Fruit fly (Drosophila melanogaster) whole organism, embryonic: ENCODE results near the gene Gfat2.

Experiments
- CG10654 ChIP-seq: fragments of 200-800 bp; sonication (Bioruptor generic); optimal IDR thresholded peaks from 2 replicates; lab custom pipeline; 2016; ENCODE audit warnings: missing biosample characterization, missing genetic modification characterization
- CG11560 ChIP-seq: fragments of 200-800 bp; sonication (Bioruptor generic); IDR thresholded peaks from 3 replicates; pipeline ENCODE4 v1.3.6; 2022; ENCODE audit warnings: missing biosample characterization, missing genetic modification characterization
- CG12071 ChIP-seq: fragments of 200-800 bp; sonication (Bioruptor generic); optimal IDR thresholded peaks from 3 replicates; lab custom pipeline; 2018; ENCODE audit warnings: missing biosample characterization, mild to moderate bottlenecking, missing genetic modification characterization
- CG12769 ChIP-seq: fragments of 200-800 bp; sonication (Bioruptor generic); optimal IDR thresholded peaks from 2 replicates; lab custom pipeline; 2019; ENCODE audit warnings: missing biosample characterization, mild to moderate bottlenecking, missing genetic modification characterization, moderate library complexity
- CG14710 ChIP-seq: fragments of 200-800 bp; sonication (Bioruptor generic); optimal IDR thresholded peaks from 3 replicates; lab custom pipeline; 2019; ENCODE audit warnings: missing biosample characterization, mild to moderate bottlenecking, missing genetic modification characterization, moderate library complexity
- CG1529 ChIP-seq: fragments of 200-800 bp; sonication (Bioruptor generic); optimal IDR thresholded peaks from 3 replicates; lab custom pipeline; 2018; ENCODE audit warnings: missing biosample characterization, missing genetic modification characterization
- CG16815 ChIP-seq: fragments of 200-800 bp; sonication (Bioruptor generic); optimal IDR thresholded peaks from 3 replicates; lab custom pipeline; 2017; ENCODE audit warnings: missing biosample characterization, mild to moderate bottlenecking, missing genetic modification characterization
- CG17186 ChIP-seq: fragments of 200-800 bp; sonication (Bioruptor generic); optimal IDR thresholded peaks from 3 replicates; lab custom pipeline; 2017; ENCODE audit warnings: missing biosample characterization, missing genetic modification reagents, missing genetic modification characterization
- CG1832 ChIP-seq: fragments of 200-800 bp; sonication (Bioruptor generic); optimal IDR thresholded peaks from 2 replicates; lab custom pipeline; 2017; ENCODE audit warnings: missing biosample characterization, mild to moderate bottlenecking, missing genetic modification characterization, inconsistent platforms
- CG18476 ChIP-seq: fragments of 200-800 bp; sonication (Bioruptor generic); optimal IDR thresholded peaks from 2 replicates; lab custom pipeline; 2016; ENCODE audit warnings: missing biosample characterization, mild to moderate bottlenecking, missing genetic modification characterization
- CG2116 ChIP-seq: fragments of 200-800 bp; sonication (Bioruptor generic); optimal IDR thresholded peaks from 3 replicates; lab custom pipeline; 2018; ENCODE audit warnings: missing biosample characterization, mild to moderate bottlenecking, missing genetic modification characterization
- CG34224 ChIP-seq: fragments of 200-800 bp; sonication (Bioruptor generic); IDR thresholded peaks from 3 replicates; pipeline ENCODE4 v1.3.6; 2022; ENCODE audit warnings: missing biosample characterization, missing genetic modification characterization; ENCODE audit not compliant: partially characterized antibody
- CG3726 ChIP-seq: fragments of 200-800 bp; sonication (Bioruptor generic); IDR thresholded peaks from 3 replicates; pipeline ENCODE4, ENCODE4 v1.3.6; 2022; ENCODE audit warnings: missing biosample characterization, missing genetic modification characterization
- CG6683 ChIP-seq: fragments of 200-800 bp; sonication (Bioruptor generic); optimal IDR thresholded peaks from 2 replicates; lab custom pipeline; 2017; ENCODE audit warnings: missing biosample characterization, mild to moderate bottlenecking, missing genetic modification characterization, missing genetic modification reagents
- CG7745 ChIP-seq: fragments of 200-800 bp; sonication (Bioruptor generic); optimal IDR thresholded peaks from 2 replicates; lab custom pipeline; 2018; ENCODE audit warnings: missing biosample characterization, mild to moderate bottlenecking, missing genetic modification characterization, moderate library complexity
- CG8478 ChIP-seq: fragments of >200 bp; optimal IDR thresholded peaks from 2 replicates; lab custom pipeline; 2018
- CG9609 ChIP-seq: fragments of 200-800 bp; sonication (Bioruptor generic); optimal IDR thresholded peaks from 3 replicates; lab custom pipeline; 2016; ENCODE audit warnings: missing biosample characterization, missing genetic modification characterization
- CTCF ChIP-seq: fragments of 200-800 bp; sonication (Bioruptor generic); optimal IDR thresholded peaks from 2 replicates; lab custom pipeline; 2017; ENCODE audit warnings: missing biosample characterization, mild to moderate bottlenecking, missing genetic modification characterization, moderate library complexity
- Camta ChIP-seq: fragments of 200-800 bp; sonication (Bioruptor generic); optimal IDR thresholded peaks from 2 replicates; lab custom pipeline; 2016; ENCODE audit warnings: missing biosample characterization, missing genetic modification characterization
- Dad ChIP-seq: fragments of 200-800 bp; sonication (Bioruptor generic); optimal IDR thresholded peaks from 3 replicates; lab custom pipeline; 2016; ENCODE audit warnings: missing biosample characterization, missing genetic modification characterization
- Dip3 ChIP-seq: fragments of 200-800 bp; sonication (Bioruptor generic); optimal IDR thresholded peaks from 3 replicates; lab custom pipeline; 2016; ENCODE audit warnings: missing biosample characterization, missing genetic modification characterization
- Doc2 ChIP-seq: fragments of 200-800 bp; sonication (Bioruptor generic); IDR thresholded peaks from 2 replicates; pipeline ENCODE4 v1.3.6; 2022; ENCODE audit warnings: missing biosample characterization, missing genetic modification characterization
- Fer3 ChIP-seq: fragments of 200-800 bp; sonication (Bioruptor generic); optimal IDR thresholded peaks from 2 replicates; lab custom pipeline; 2018; ENCODE audit warnings: missing biosample characterization, mild to moderate bottlenecking, missing genetic modification characterization, moderate library complexity
- Gsc ChIP-seq: fragments of 200-800 bp; sonication (Bioruptor generic); IDR thresholded peaks from 2 replicates; pipeline ENCODE4 v1.3.6; 2022; ENCODE audit warnings: missing biosample characterization, missing genetic modification characterization
- Hand ChIP-seq: fragments of 200-800 bp; sonication (Bioruptor generic); optimal IDR thresholded peaks from 2 replicates; lab custom pipeline; 2017; ENCODE audit warnings: mild to moderate bottlenecking, missing biosample characterization, missing genetic modification reagents, missing genetic modification characterization
- Lpt ChIP-seq: fragments of >200 bp; optimal IDR thresholded peaks from 2 replicates; lab custom pipeline; 2018; ENCODE audit warnings: missing biosample characterization, missing genetic modification characterization
- Meics ChIP-seq: fragments of 200-800 bp; sonication (Bioruptor generic); optimal IDR thresholded peaks from 2 replicates; lab custom pipeline; 2017; ENCODE audit warnings: missing biosample characterization, mild to moderate bottlenecking, missing genetic modification characterization
- NK7.1 ChIP-seq: fragments of 200-800 bp; sonication (Bioruptor generic); optimal IDR thresholded peaks from 3 replicates; lab custom pipeline; 2016; ENCODE audit warnings: missing biosample characterization, missing genetic modification characterization
- Rfx ChIP-seq: fragments of 200-800 bp; sonication (Bioruptor generic); IDR thresholded peaks from 2 replicates; pipeline ENCODE4 v1.3.6; 2022; ENCODE audit warnings: missing biosample characterization, missing genetic modification characterization
- Taf1 ChIP-seq: fragments of 200-800 bp; sonication (Bioruptor generic); IDR thresholded peaks from 2 replicates; pipeline ENCODE4 v1.3.6; 2022; ENCODE audit warnings: missing biosample characterization, missing genetic modification characterization
- Tbp ChIP-seq: fragments of >200 bp; optimal IDR thresholded peaks from 2 replicates; lab custom pipeline; 2018; ENCODE audit warnings: missing biosample characterization, missing genetic modification characterization
- al ChIP-seq: fragments of 200-800 bp; sonication (Bioruptor generic); IDR thresholded peaks from 2 replicates; pipeline ENCODE4 v1.3.6; 2022; ENCODE audit warnings: missing biosample characterization, missing genetic modification characterization
- bab2 ChIP-seq: fragments of 200-800 bp; sonication (Bioruptor generic); optimal IDR thresholded peaks from 2 replicates; lab custom pipeline; 2016; ENCODE audit warnings: missing biosample characterization, missing genetic modification characterization
- bigmax ChIP-seq: fragments of 200-800 bp; sonication (Bioruptor generic); optimal IDR thresholded peaks from 2 replicates; lab custom pipeline; 2018; ENCODE audit warnings: missing biosample characterization, mild to moderate bottlenecking, missing genetic modification characterization
- bowl ChIP-seq: fragments of 200-800 bp; sonication (Bioruptor generic); IDR thresholded peaks from 2 replicates; pipeline ENCODE4 v1.3.6; 2022; ENCODE audit warnings: missing biosample characterization, missing genetic modification characterization
- chm ChIP-seq: fragments of 200-800 bp; sonication (Bioruptor generic); IDR thresholded peaks from 2 replicates; pipeline ENCODE4 v1.3.6; 2022; ENCODE audit warnings: missing biosample characterization, missing genetic modification characterization
- chn ChIP-seq: fragments of 200-800 bp; sonication (Bioruptor generic); optimal IDR thresholded peaks from 2 replicates; lab custom pipeline; 2016; ENCODE audit warnings: missing biosample characterization, missing genetic modification characterization
- crc ChIP-seq: fragments of 200-800 bp; sonication (Bioruptor generic); optimal IDR thresholded peaks from 2 replicates; lab custom pipeline; 2016; ENCODE audit warnings: missing biosample characterization, missing genetic modification characterization
- cwo ChIP-seq: fragments of 200-800 bp; sonication (Bioruptor generic); optimal IDR thresholded peaks from 3 replicates; lab custom pipeline; 2017; ENCODE audit warnings: missing biosample characterization, missing genetic modification characterization, mild to moderate bottlenecking, moderate library complexity, missing genetic modification reagents
- esg ChIP-seq: fragments of 200-800 bp; sonication (Bioruptor generic); conservative IDR thresholded peaks from 2 replicates; pipeline ENCODE4 v1.3.6; 2022; ENCODE audit warnings: missing biosample characterization, missing genetic modification characterization
- eve ChIP-seq, 2 experiments: fragments of >200 bp; optimal IDR thresholded peaks; 2 replicates each; lab custom pipeline; 2017; ENCODE audit warnings: missing biosample characterization in 2 of 2, missing genetic modification characterization in 2 of 2
- fd96Cb ChIP-seq: fragments of 200-800 bp; sonication (Bioruptor generic); optimal IDR thresholded peaks from 2 replicates; lab custom pipeline; 2018; ENCODE audit warnings: missing biosample characterization, mild to moderate bottlenecking, missing genetic modification characterization, moderate library complexity
- ftz-f1 ChIP-seq: fragments of 200-800 bp; sonication (Bioruptor generic); optimal IDR thresholded peaks from 2 replicates; lab custom pipeline; 2016; ENCODE audit warnings: missing biosample characterization, missing genetic modification characterization
- fu2 ChIP-seq: fragments of 200-800 bp; sonication (Bioruptor generic); optimal IDR thresholded peaks from 2 replicates; lab custom pipeline; 2016; ENCODE audit warnings: missing biosample characterization, missing genetic modification characterization
- gce ChIP-seq: fragments of 200-800 bp; sonication (Bioruptor generic); IDR thresholded peaks from 3 replicates; pipeline ENCODE4 v1.3.6; 2022; ENCODE audit warnings: missing biosample characterization, missing genetic modification characterization
- jumu ChIP-seq: fragments of 200-800 bp; sonication (Bioruptor generic); optimal IDR thresholded peaks from 3 replicates; lab custom pipeline; 2016; ENCODE audit warnings: missing biosample characterization, missing genetic modification characterization
- ken ChIP-seq: fragments of 200-800 bp; sonication (Bioruptor generic); IDR thresholded peaks from 3 replicates; pipeline ENCODE4 v1.3.6; 2022; ENCODE audit warnings: missing biosample characterization, missing genetic modification characterization
- sima ChIP-seq: fragments of 200-800 bp; sonication (Bioruptor generic); optimal IDR thresholded peaks from 2 replicates; lab custom pipeline; 2016; ENCODE audit warnings: missing biosample characterization, missing genetic modification characterization
- sr ChIP-seq: fragments of 200-800 bp; sonication (Bioruptor generic); IDR thresholded peaks from 3 replicates; pipeline ENCODE4 v1.3.6; 2022; ENCODE audit warnings: missing biosample characterization, missing genetic modification characterization
- tin ChIP-seq: fragments of 200-800 bp; sonication (Bioruptor generic); optimal IDR thresholded peaks from 3 replicates; lab custom pipeline; 2016; ENCODE audit warnings: missing biosample characterization, missing genetic modification characterization
- vvl ChIP-seq: fragments of 200-800 bp; sonication (Bioruptor generic); IDR thresholded peaks from 2 replicates; pipeline ENCODE4 v1.3.6; 2022; ENCODE audit warnings: missing biosample characterization, missing genetic modification characterization
- zen ChIP-seq: fragments of 200-800 bp; sonication (Bioruptor generic); optimal IDR thresholded peaks from 3 replicates; lab custom pipeline; 2018; ENCODE audit warnings: missing biosample characterization, mild to moderate bottlenecking, missing genetic modification characterization, moderate library complexity

Gfat2 gene

dm6 chr3R:28335462-28335998 is 4.0 kb downstream of the Gfat2 start (continued):
- TF ChIP-seq sr (peak; percentile 53; the same call in 1 of the 3 replicates), CG7745 (tag; lab: Kevin White, UChicago) (no peak), CG18476 (peak; percentile 57), bigmax (peak; percentile 100), Fer3 (peak; percentile 69), CG10654 (GFP tag; lab: Kevin White, UChicago) (peak; percentile 73), al (GFP tag; lab: Robert Waterston, UW) (peak; percentile 44; the same call in 1 of the 2 replicates), Tbp (GFP tag; lab: Kevin White, UChicago) (no peak), bowl (GFP tag; lab: Robert Waterston, UW) (0 out of 2 replicates have a peak, but pooled peaks have one; percentile 38), CG1832 (no peak), CG12769 (peak; percentile 73), CG3726 (GFP tag; lab: Robert Waterston, UW) (peak; percentile 67; the same call in 1 of the 3 replicates), CG34224 (GFP tag; lab: Robert Waterston, UW) (no peak), Lpt (GFP tag; lab: Kevin White, UChicago) (no peak), gce (GFP tag; lab: Robert Waterston, UW) (peak; percentile 49; the same call in 1 of the 3 replicates), cwo (peak; percentile 47), Meics (peak; percentile 79), Dad (peak; percentile 52), CG16815 (GFP tag; lab: Kevin White, UChicago) (peak; percentile 73), CG14710 (peak; percentile 81), vvl (GFP tag; lab: Robert Waterston, UW) (peak; percentile 73), Camta (GFP tag; lab: Kevin White, UChicago) (peak; percentile 70), CG9609 (GFP tag; lab: Kevin White, UChicago) (peak; percentile 74), chm (GFP tag; lab: Robert Waterston, UW) (peak; percentile 78), zen (tag; lab: Kevin White, UChicago) (peak; percentile 65), esg (GFP tag; lab: Robert Waterston, UW) (peak; percentile 53), Dip3 (GFP tag; lab: Kevin White, UChicago) (peak; percentile 57), jumu (GFP tag; lab: Kevin White, UChicago) (peak; percentile 78), bab2 (GFP tag; lab: Kevin White, UChicago) (peak; percentile 63), ftz-f1 (GFP tag; lab: Kevin White, UChicago) (peak; percentile 50), CTCF (GFP tag; lab: Kevin White, UChicago) (peak; percentile 6), Doc2 (GFP tag; lab: Robert Waterston, UW) (no peak), eve (GFP tag; optimal IDR thresholded peaks at IDR 0.05; lab: Kevin White, UChicago) (peak in 1 of 2 experiments; percentile 41), fd96Cb (tag; lab: Kevin White, UChicago) (peak; percentile 53), fu2 (GFP tag; lab: Kevin White, UChicago) (peak; percentile 33), CG17186 (GFP tag; lab: Kevin White, UChicago) (peak; percentile 51), CG11560 (tag; lab: Robert Waterston, UW) (no peak), crc (GFP tag; lab: Kevin White, UChicago) (peak; percentile 77), CG2116 (peak; percentile 74), Hand (GFP tag; lab: Kevin White, UChicago) (peak; percentile 63), Taf1 (no peak), chn (GFP tag; lab: Kevin White, UChicago) (peak; percentile 85), sima (GFP tag; lab: Kevin White, UChicago) (no peak), CG6683 (GFP tag; lab: Kevin White, UChicago) (peak; percentile 59), CG1529 (GFP tag; lab: Kevin White, UChicago) (peak; percentile 64), CG12071 (peak; percentile 53), Gsc (GFP tag; lab: Robert Waterston, UW) (no peak), CG8478 (lab: Kevin White, UChicago) (no peak), NK7.1 (GFP tag; lab: Kevin White, UChicago) (peak; percentile 74), tin (GFP tag; lab: Kevin White, UChicago) (peak; percentile 68), ken (GFP tag; lab: Robert Waterston, UW) (0 out of 3 replicates have a peak, but pooled peaks have one; percentile 51), Rfx (GFP tag; lab: Robert Waterston, UW) (peak; percentile 77)
